Worm (Caenorhabditis elegans) whole organism, young adult: ENCODE results near the gene tsfm-1.
A peak's percentile ranks its signal among the peaks of the same experiment; 100 is the strongest.

Experiments
- B0019.2 ChIP-seq: fragments of 200-800 bp; sonication (Bioruptor generic); conservative IDR thresholded peaks from 2 replicates; pipeline ENCODE4 v1.3.6; 2022; ENCODE audit warnings: missing genetic modification reagents, missing genetic modification characterization, missing compliant biosample characterization
- B0035.1 ChIP-seq: sonication (generic microtip); optimal IDR thresholded peaks from 2 replicates; lab custom pipeline; 2016; ENCODE audit warnings: missing genetic modification characterization, mild to moderate bottlenecking, missing compliant biosample characterization, missing genotype, missing genetic modification reagents
- C06A6.2 ChIP-seq: fragments of 200-800 bp; sonication (Bioruptor generic); conservative IDR thresholded peaks from 2 replicates; pipeline ENCODE4 v1.3.6; 2022; ENCODE audit warnings: missing genetic modification characterization, missing compliant biosample characterization
- F49E8.2 ChIP-seq: sonication (generic microtip); optimal IDR thresholded peaks from 3 replicates; lab custom pipeline; 2017; ENCODE audit warnings: missing genetic modification characterization, mild to moderate bottlenecking, missing compliant biosample characterization, antibody characterized with exemption, moderate library complexity; ENCODE audit not compliant: insufficient read depth
- F57A8.1 ChIP-seq: fragments of 200-800 bp; sonication (Bioruptor generic); optimal IDR thresholded peaks from 2 replicates; lab custom pipeline; 2018; ENCODE audit warnings: mild to moderate bottlenecking, missing genetic modification characterization, moderate library complexity, missing compliant biosample characterization
- T26A5.8 ChIP-seq: sonication (generic microtip); optimal IDR thresholded peaks from 2 replicates; lab custom pipeline; 2016; ENCODE audit warnings: missing genetic modification characterization, missing compliant biosample characterization
- Y53F4B.3 ChIP-seq: fragments of 200-800 bp; sonication (Bioruptor generic); IDR thresholded peaks from 2 replicates; pipeline ENCODE4 v1.3.6; 2022; ENCODE audit warnings: missing genetic modification reagents, missing genetic modification characterization, missing compliant biosample characterization
- Y67H2A.10 ChIP-seq: fragments of 200-800 bp; sonication (Bioruptor generic); conservative IDR thresholded peaks from 2 replicates; pipeline ENCODE4 v1.3.6; 2022; ENCODE audit warnings: missing genetic modification reagents, missing genetic modification characterization, missing compliant biosample characterization
- Y95B8A.8 ChIP-seq: fragments of 200-800 bp; sonication (Bioruptor generic); IDR thresholded peaks from 2 replicates; pipeline ENCODE4 v1.3.6; 2022; ENCODE audit warnings: missing genetic modification reagents, missing genetic modification characterization, missing compliant biosample characterization
- akir-1 ChIP-seq: fragments of 200-800 bp; sonication (Bioruptor generic); optimal IDR thresholded peaks from 2 replicates; lab custom pipeline; 2018; ENCODE audit warnings: mild to moderate bottlenecking, missing genetic modification characterization, moderate library complexity, missing compliant biosample characterization
- aptf-2 ChIP-seq: fragments of 200-800 bp; sonication (Bioruptor generic); conservative IDR thresholded peaks from 2 replicates; pipeline ENCODE4 v1.3.6; 2022; ENCODE audit warnings: missing genetic modification reagents, missing genetic modification characterization, missing compliant biosample characterization
- attf-5 ChIP-seq: fragments of 200-800 bp; sonication (Bioruptor generic); optimal IDR thresholded peaks from 2 replicates; lab custom pipeline; 2018; ENCODE audit warnings: mild to moderate bottlenecking, missing genetic modification characterization, missing compliant biosample characterization
- bed-1 ChIP-seq: fragments of 200-800 bp; sonication (Bioruptor generic); IDR thresholded peaks from 2 replicates; pipeline ENCODE4 v1.3.6; 2022; ENCODE audit warnings: missing genetic modification reagents, missing genetic modification characterization, missing compliant biosample characterization
- bed-2 ChIP-seq: fragments of 200-800 bp; sonication (Bioruptor generic); IDR thresholded peaks from 2 replicates; pipeline ENCODE4 v1.3.6; 2022; ENCODE audit warnings: missing genetic modification reagents, missing genetic modification characterization, missing compliant biosample characterization
- ceh-100 ChIP-seq: fragments of 200-800 bp; sonication (Bioruptor generic); IDR thresholded peaks from 2 replicates; pipeline ENCODE4 v1.3.6; 2022; ENCODE audit warnings: missing genetic modification reagents, missing genetic modification characterization, missing compliant biosample characterization
- ceh-79 ChIP-seq: sonication (generic microtip); optimal IDR thresholded peaks from 2 replicates; lab custom pipeline; 2017; ENCODE audit warnings: mild to moderate bottlenecking, missing genetic modification characterization, missing compliant biosample characterization
- chd-7 ChIP-seq: sonication (generic microtip); optimal IDR thresholded peaks from 2 replicates; lab custom pipeline; 2016; ENCODE audit warnings: mild to moderate bottlenecking, missing genetic modification characterization, moderate library complexity, missing compliant biosample characterization
- die-1 ChIP-seq: sonication (generic microtip); optimal IDR thresholded peaks from 2 replicates; lab custom pipeline; 2016; ENCODE audit warnings: missing genotype, mild to moderate bottlenecking, missing genetic modification characterization, missing compliant biosample characterization
- dpff-1 ChIP-seq: sonication (generic microtip); optimal IDR thresholded peaks from 2 replicates; lab custom pipeline; 2017; ENCODE audit warnings: mild to moderate bottlenecking, missing genetic modification characterization, missing compliant biosample characterization
- efl-1 ChIP-seq: fragments of 150-350 bp; optimal IDR thresholded peaks from 2 replicates; lab custom pipeline; 2014; ENCODE audit warnings: missing biosample characterization, missing genetic modification reagents, missing genetic modification characterization
- egl-44 ChIP-seq: fragments of 200-800 bp; sonication (Bioruptor generic); IDR thresholded peaks from 2 replicates; pipeline ENCODE4 v1.3.6; 2022; ENCODE audit warnings: missing genetic modification reagents, missing genetic modification characterization, missing compliant biosample characterization
- ekl-4 ChIP-seq: fragments of 200-800 bp; sonication (Bioruptor generic); IDR thresholded peaks from 2 replicates; pipeline ENCODE4 v1.3.6; 2022; ENCODE audit warnings: missing genetic modification reagents, missing genetic modification characterization, missing compliant biosample characterization
- him-1 ChIP-seq: sonication (generic microtip); optimal IDR thresholded peaks from 2 replicates; lab custom pipeline; 2016; ENCODE audit warnings: missing genotype, missing genetic modification reagents, missing genetic modification characterization, missing compliant biosample characterization
- hmg-20 ChIP-seq: fragments of 200-800 bp; sonication (Bioruptor generic); IDR thresholded peaks from 2 replicates; pipeline ENCODE4 v1.3.6; 2022; ENCODE audit warnings: missing genetic modification reagents, missing genetic modification characterization, missing compliant biosample characterization
- hrde-1 ChIP-seq: sonication (generic microtip); optimal IDR thresholded peaks from 2 replicates; lab custom pipeline; 2016; ENCODE audit warnings: missing genetic modification characterization, mild to moderate bottlenecking, missing compliant biosample characterization, moderate library complexity, missing genotype, missing genetic modification reagents, borderline replicate concordance
- let-526 ChIP-seq: fragments of 200-800 bp; sonication (Bioruptor generic); IDR thresholded peaks from 2 replicates; pipeline ENCODE4 v1.3.6; 2022; ENCODE audit warnings: missing genetic modification reagents, missing genetic modification characterization, missing compliant biosample characterization
- let-607 ChIP-seq, 2 experiments: fragments of 200-800 bp in 1 of 2; sonication (Bioruptor generic) in 1 of 2; sonication (generic microtip) in 1 of 2; optimal IDR thresholded peaks; 2 replicates each; lab custom pipeline; 2016 to 2018; ENCODE audit warnings: mild to moderate bottlenecking in 2 of 2, missing compliant biosample characterization in 2 of 2, missing genetic modification characterization in 2 of 2, moderate library complexity in 2 of 2, missing genotype in 1 of 2
- lin-35 ChIP-seq, 3 experiments: fragments of 150-350 bp in 2 of 3; sonication (generic microtip) in 1 of 3; optimal IDR thresholded peaks; 2 replicates each; lab custom pipeline; 2014 to 2018; ENCODE audit warnings: missing biosample characterization in 3 of 3, missing genetic modification characterization in 3 of 3, missing genetic modification reagents in 3 of 3
- madf-10 ChIP-seq: sonication (generic microtip); optimal IDR thresholded peaks from 2 replicates; lab custom pipeline; 2016; ENCODE audit warnings: mild to moderate bottlenecking, missing genetic modification characterization, missing compliant biosample characterization
- mes-4 ChIP-seq: sonication (generic microtip); optimal IDR thresholded peaks from 2 replicates; lab custom pipeline; 2016; ENCODE audit warnings: missing genotype, missing genetic modification characterization, missing compliant biosample characterization
- nhr-27 ChIP-seq: fragments of 200-800 bp; sonication (Bioruptor generic); optimal IDR thresholded peaks from 2 replicates; lab custom pipeline; 2018; ENCODE audit warnings: mild to moderate bottlenecking, missing genetic modification characterization, moderate library complexity, missing compliant biosample characterization
- nhr-90 ChIP-seq: sonication (generic microtip); optimal IDR thresholded peaks from 2 replicates; lab custom pipeline; 2016; ENCODE audit warnings: missing genotype, mild to moderate bottlenecking, missing genetic modification characterization, missing compliant biosample characterization
- pha-4 ChIP-seq: fragments of 150-350 bp; sonication (generic microtip); optimal IDR thresholded peaks from 2 replicates; lab custom pipeline; 2014; ENCODE audit warnings: missing biosample characterization, missing genetic modification reagents, missing genetic modification characterization
- rec-8 ChIP-seq, 2 experiments: sonication (generic microtip); optimal IDR thresholded peaks; 2 replicates each; lab custom pipeline; 2016; ENCODE audit warnings: mild to moderate bottlenecking in 2 of 2, missing genetic modification characterization in 2 of 2, missing genetic modification reagents in 2 of 2, missing genotype in 2 of 2, missing biosample characterization in 1 of 2, missing compliant biosample characterization in 1 of 2, moderate library complexity in 1 of 2
- repo-1 ChIP-seq: sonication (generic microtip); optimal IDR thresholded peaks from 2 replicates; lab custom pipeline; 2017; ENCODE audit warnings: mild to moderate bottlenecking, missing genetic modification characterization, missing compliant biosample characterization
- rpc-1 ChIP-seq, 2 experiments: fragments of 150-350 bp in 1 of 2; sonication (generic microtip) in 1 of 2; optimal IDR thresholded peaks; 2 replicates each; lab custom pipeline; 2014 to 2018; ENCODE audit warnings: missing biosample characterization in 1 of 2, missing genetic modification characterization in 1 of 2, missing genetic modification reagents in 1 of 2, missing genotype in 1 of 2
- sdz-38 ChIP-seq: sonication (generic microtip); optimal IDR thresholded peaks from 2 replicates; lab custom pipeline; 2016; ENCODE audit warnings: missing genotype, missing genetic modification characterization, missing compliant biosample characterization
- sptf-2 ChIP-seq: fragments of 200-800 bp; sonication (Bioruptor generic); optimal IDR thresholded peaks from 2 replicates; lab custom pipeline; 2018; ENCODE audit warnings: mild to moderate bottlenecking, missing genetic modification characterization, missing compliant biosample characterization
- unc-62 ChIP-seq: fragments of 150-350 bp; optimal IDR thresholded peaks from 2 replicates; lab custom pipeline; 2014; ENCODE audit warnings: missing biosample characterization, missing genetic modification reagents, missing genetic modification characterization
- ztf-22 ChIP-seq: fragments of 200-800 bp; sonication (Bioruptor generic); optimal IDR thresholded peaks from 2 replicates; lab custom pipeline; 2018; ENCODE audit warnings: mild to moderate bottlenecking, missing genetic modification characterization, moderate library complexity, missing compliant biosample characterization
- ztf-26 ChIP-seq: sonication (generic microtip); optimal IDR thresholded peaks from 2 replicates; lab custom pipeline; 2017; ENCODE audit warnings: missing genetic modification characterization, missing compliant biosample characterization
- ztf-3 ChIP-seq: fragments of 200-800 bp; sonication (Bioruptor generic); optimal IDR thresholded peaks from 2 replicates; lab custom pipeline; 2018; ENCODE audit warnings: mild to moderate bottlenecking, missing genetic modification characterization, missing compliant biosample characterization

The tsfm-1 gene

DNA sequence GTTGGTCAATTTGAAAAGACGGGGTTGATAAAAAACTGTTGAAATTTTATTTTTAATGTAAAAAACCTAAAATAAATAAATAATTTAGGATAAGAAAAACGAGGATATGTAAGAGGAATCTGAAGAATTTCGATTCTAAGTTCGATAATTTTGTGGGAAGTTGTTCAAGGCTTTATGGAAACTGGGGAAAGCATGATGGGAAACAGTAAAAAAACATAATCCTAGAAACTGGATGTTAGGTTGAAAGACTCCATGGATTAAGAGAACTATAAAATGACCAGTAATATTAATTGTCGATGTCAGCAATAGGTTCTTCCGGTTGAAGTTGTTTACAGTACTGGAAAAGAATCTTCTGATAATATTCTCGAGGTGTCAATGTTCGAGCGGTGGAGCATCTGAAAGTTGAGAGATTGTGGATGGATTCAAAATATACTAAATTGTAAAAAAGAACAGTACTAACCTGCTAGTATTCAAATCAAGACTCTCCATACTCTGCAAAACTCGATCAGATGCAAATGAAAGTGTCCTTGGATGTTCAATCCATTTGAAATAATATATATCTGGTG lies 49.0 kb upstream of the tsfm-1 start (continued):
- TF ChIP-seq rpc-1 (optimal IDR thresholded peaks at IDR 0.05; lab: Kevin White, UChicago) (no peak), rpc-1 (tag; optimal IDR thresholded peaks at IDR 0.05; lab: Kevin White, UChicago) (no peak), unc-62 (GFP tag; lab: Kevin White, UChicago) (no peak), repo-1 (tag; lab: Kevin White, UChicago) (peak; percentile 25), ztf-22 (GFP tag; lab: Kevin White, UChicago) (no peak), ztf-26 (tag; lab: Kevin White, UChicago) (no peak), dpff-1 (tag; lab: Kevin White, UChicago) (peak; percentile 57), die-1 (tag; lab: Kevin White, UChicago) (no peak), attf-5 (no peak), sptf-2 (GFP tag; lab: Kevin White, UChicago) (no peak), efl-1 (GFP tag; lab: Kevin White, UChicago) (no peak), madf-10 (tag; lab: Kevin White, UChicago) (no peak), F49E8.2 (peak; percentile 8), ekl-4 (peak; percentile 77; the same call in 1 of the 2 replicates), Y53F4B.3 (no peak), hrde-1 (tag; lab: Kevin White, UChicago) (no peak), F57A8.1 (GFP tag; lab: Kevin White, UChicago) (no peak), mes-4 (no peak), bed-1 (GFP tag; lab: Robert Waterston, UW) (no peak), nhr-90 (no peak), akir-1 (GFP tag; lab: Kevin White, UChicago) (no peak), chd-7 (tag; lab: Kevin White, UChicago) (peak; percentile 15), B0035.1 (no peak), Y95B8A.8 (GFP tag; lab: Robert Waterston, UW) (no peak), T26A5.8 (tag; lab: Kevin White, UChicago) (no peak), lin-35 (GFP tag; optimal IDR thresholded peaks at IDR 0.05; lab: Kevin White, UChicago) (no peak), nhr-27 (no peak), him-1 (no peak), sdz-38 (tag; lab: Kevin White, UChicago) (no peak), B0019.2 (GFP tag; lab: Robert Waterston, UW) (no peak), rec-8 (tag; optimal IDR thresholded peaks at IDR 0.05; lab: Kevin White, UChicago) (no peak), hmg-20 (GFP tag; lab: Robert Waterston, UW) (no peak), C06A6.2 (GFP tag; lab: Robert Waterston, UW) (no peak), Y67H2A.10 (GFP tag; lab: Robert Waterston, UW) (no peak), ztf-3 (peak; percentile 37), egl-44 (GFP tag; lab: Robert Waterston, UW) (no peak), let-607 (tag; optimal IDR thresholded peaks at IDR 0.05; lab: Kevin White, UChicago) (no peak), pha-4 (no peak), ceh-100 (GFP tag; lab: Robert Waterston, UW) (no peak), ceh-79 (no peak), aptf-2 (GFP tag; lab: Robert Waterston, UW) (no peak), bed-2 (no peak), let-526 (no peak)
